Worm (Caenorhabditis elegans): Measurements from ENCODE around the gene ttr-19.

ttr-19 gene

DNA sequence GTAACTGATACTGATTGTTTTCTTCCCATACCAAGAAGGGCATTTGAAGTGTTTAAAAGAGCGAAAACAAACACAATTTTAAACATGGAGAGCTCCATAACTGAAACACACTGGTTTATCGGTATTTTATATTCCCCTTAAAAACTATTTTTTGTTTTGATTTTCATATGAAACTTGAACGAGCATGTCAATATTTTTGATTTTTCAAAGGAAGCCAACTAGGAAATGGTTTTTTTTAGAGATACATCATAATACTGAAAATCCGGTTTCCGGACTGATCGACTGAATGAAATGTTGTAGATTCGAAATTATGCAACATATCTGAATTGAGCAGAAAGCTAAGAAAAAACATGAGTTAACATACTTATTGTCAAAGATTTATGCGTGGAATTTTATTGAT is at the start of gene ttr-19:
Gene ttr-19 (minus strand): TSS at position 101 of the 400 bp plus-strand sequence.
- TF ChIP-seq ceh-14 (tag; optimal IDR thresholded peaks at IDR 0.05), result no peak

DNA sequence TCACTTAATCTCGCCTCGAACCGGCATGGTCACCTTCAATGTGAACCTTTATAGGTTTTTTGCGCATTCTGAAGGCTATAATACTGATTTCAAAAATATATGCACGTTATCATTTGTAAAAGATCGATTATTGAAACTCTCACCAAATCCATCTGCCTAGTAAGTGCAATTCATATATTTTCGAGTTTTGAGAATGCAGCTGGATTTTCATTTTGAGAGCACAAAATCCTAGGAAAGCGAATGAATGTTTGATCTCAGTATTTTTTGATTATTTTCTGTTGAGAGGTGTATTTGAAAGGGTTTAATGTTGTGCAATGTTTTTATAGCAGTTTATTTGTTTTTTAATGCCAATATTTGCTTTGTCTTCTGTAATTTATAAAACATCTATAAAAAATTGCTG is 48.8 kb upstream of the ttr-19 start:
- TF ChIP-seq unc-55 (GFP tag; optimal IDR thresholded peaks at IDR 0.05) (no peak), zip-5 (tag; optimal IDR thresholded peaks at IDR 0.05) (no peak), ceh-19 (GFP tag; optimal IDR thresholded peaks at IDR 0.05) (no peak), unc-42 (tag; optimal IDR thresholded peaks at IDR 0.05) (no peak), ceh-9 (tag; optimal IDR thresholded peaks at IDR 0.05) (no peak), ceh-24 (tag; optimal IDR thresholded peaks at IDR 0.05) (no peak), eyg-1 (tag; optimal IDR thresholded peaks at IDR 0.05) (no peak), sox-4 (tag; optimal IDR thresholded peaks at IDR 0.05) (no peak), syd-9 (tag; optimal IDR thresholded peaks at IDR 0.05) (no peak), ahr-1 (tag; optimal IDR thresholded peaks at IDR 0.05) (no peak), madf-2 (tag; optimal IDR thresholded peaks at IDR 0.05) (no peak), fkh-6 (tag; optimal IDR thresholded peaks at IDR 0.05) (no peak), unc-3 (GFP tag; conservative IDR thresholded peaks at IDR 0.05) (no peak), unc-3 (tag; optimal IDR thresholded peaks at IDR 0.05) (no peak), unc-86 (tag; optimal IDR thresholded peaks at IDR 0.05) (no peak), hlh-13 (GFP tag; optimal IDR thresholded peaks at IDR 0.05) (no peak), npax-4 (tag; optimal IDR thresholded peaks at IDR 0.05) (no peak), pqm-1 (tag; optimal IDR thresholded peaks at IDR 0.05) (no peak)

DNA sequence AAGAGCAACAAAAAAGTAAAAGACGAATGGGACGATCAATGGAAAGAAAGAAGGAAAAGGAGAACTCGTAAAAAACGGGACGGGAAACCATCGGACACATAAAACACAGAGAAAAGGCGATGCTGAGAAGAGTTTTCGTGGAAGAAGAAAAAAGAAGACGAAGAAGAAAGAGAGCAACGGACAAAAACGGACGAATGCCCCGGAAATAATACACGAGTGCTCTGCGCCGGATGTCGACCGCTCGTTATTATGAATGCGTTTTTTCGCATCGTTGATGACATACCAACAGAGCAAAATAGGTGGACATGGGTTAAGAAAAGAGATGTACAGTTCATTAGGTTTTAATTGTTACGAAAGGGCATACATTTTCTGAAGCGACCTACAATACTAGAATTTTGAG is 48.4 kb upstream of the ttr-19 start, which contains the start of gene Y22F5A.11:
Gene Y22F5A.11 (minus strand): TSS at position 28 of the 400 bp plus-strand sequence.
- TF ChIP-seq unc-42 (tag; optimal IDR thresholded peaks at IDR 0.05), result peak; percentile 0
- no peak for TF ChIP-seq hlh-13 (GFP tag; optimal IDR thresholded peaks at IDR 0.05)
- TF ChIP-seq ref-2 (tag; optimal IDR thresholded peaks at IDR 0.05), result no peak
- no peak for TF ChIP-seq F13H6.1 (tag; optimal IDR thresholded peaks at IDR 0.05)
- no peak for TF ChIP-seq ceh-18 (tag; optimal IDR thresholded peaks at IDR 0.05)
- TF ChIP-seq ceh-14 (tag; optimal IDR thresholded peaks at IDR 0.05), result no peak
- TF ChIP-seq ztf-16 (tag; optimal IDR thresholded peaks at IDR 0.05), result no peak
- TF ChIP-seq fkh-10 (GFP tag; optimal IDR thresholded peaks at IDR 0.05), result no peak
- no peak for TF ChIP-seq rnt-1 (tag; optimal IDR thresholded peaks at IDR 0.05)

DNA sequence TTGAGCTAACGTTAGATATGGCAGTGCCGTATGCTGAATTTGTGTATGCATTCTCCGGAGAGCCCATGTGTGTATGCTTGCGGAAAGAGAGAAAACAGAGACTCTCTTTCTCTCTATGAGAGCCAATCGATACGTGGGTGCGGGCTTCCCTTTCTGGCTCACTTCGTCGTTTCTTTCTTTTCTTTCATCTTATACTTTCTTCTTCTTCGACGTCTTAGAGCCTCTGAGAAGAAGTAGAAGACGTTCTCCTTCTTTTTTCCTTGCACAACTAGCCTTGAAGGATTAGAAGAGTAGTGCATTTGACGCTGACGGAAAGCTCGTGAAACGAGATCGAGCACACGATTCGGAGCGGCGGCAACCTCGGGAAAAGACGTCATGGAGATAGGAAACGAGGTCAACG is 46.6 kb upstream of the ttr-19 start:
- no peak for TF ChIP-seq fkh-6 (tag; optimal IDR thresholded peaks at IDR 0.05)
- no peak for TF ChIP-seq unc-3 (GFP tag; conservative IDR thresholded peaks at IDR 0.05)
- TF ChIP-seq unc-3 (tag; optimal IDR thresholded peaks at IDR 0.05), result no peak
- peak; percentile 26 for TF ChIP-seq nfya-1 (tag; optimal IDR thresholded peaks at IDR 0.05)
- TF ChIP-seq ceh-48 (tag; optimal IDR thresholded peaks at IDR 0.05), result peak; percentile 89
- no peak for TF ChIP-seq hlh-8 (tag; optimal IDR thresholded peaks at IDR 0.05)
- TF ChIP-seq pros-1 (tag; optimal IDR thresholded peaks at IDR 0.05), result peak; percentile 15
- peak; percentile 1 for TF ChIP-seq ceh-31 (tag; optimal IDR thresholded peaks at IDR 0.05)
- peak; percentile 31 for TF ChIP-seq unc-42 (tag; optimal IDR thresholded peaks at IDR 0.05)

DNA sequence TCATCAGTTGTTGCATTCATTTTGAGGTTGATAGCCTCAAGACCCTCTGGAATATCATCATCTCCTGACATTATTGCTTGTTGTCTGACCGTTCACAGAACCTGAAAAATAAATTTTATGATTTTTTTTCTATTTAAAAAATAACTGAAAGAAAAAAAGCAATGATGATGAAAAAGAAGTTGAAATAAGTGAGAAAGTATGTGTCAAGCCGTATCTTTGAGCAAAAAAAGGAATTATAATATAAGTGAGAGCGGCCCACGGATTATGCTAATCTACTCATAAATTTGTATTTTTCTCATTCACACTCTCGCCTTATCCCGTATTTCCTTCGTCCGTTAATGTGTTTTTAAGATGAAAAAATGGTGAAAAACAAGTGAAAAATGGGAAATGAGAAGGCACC is 43.0 kb upstream of the ttr-19 start, which contains the start of gene ric-4:
Gene ric-4 (minus strand): TSS at position 101 of the 400 bp plus-strand sequence.
- no peak for TF ChIP-seq pha-2 (tag; optimal IDR thresholded peaks at IDR 0.05)
- no peak for TF ChIP-seq ceh-34 (tag; optimal IDR thresholded peaks at IDR 0.05)
- TF ChIP-seq ttx-3 (tag; optimal IDR thresholded peaks at IDR 0.05), result no peak
- no peak for TF ChIP-seq lim-6 (tag; optimal IDR thresholded peaks at IDR 0.05)
- TF ChIP-seq gmeb-2 (tag; optimal IDR thresholded peaks at IDR 0.05), result no peak
- no peak for TF ChIP-seq ceh-14 (tag; optimal IDR thresholded peaks at IDR 0.05)
- no peak for TF ChIP-seq ceh-24 (tag; optimal IDR thresholded peaks at IDR 0.05)
- TF ChIP-seq sox-4 (tag; optimal IDR thresholded peaks at IDR 0.05), result no peak
- no peak for TF ChIP-seq nfya-1 (tag; optimal IDR thresholded peaks at IDR 0.05)
- no peak for TF ChIP-seq ref-2 (tag; optimal IDR thresholded peaks at IDR 0.05)
- TF ChIP-seq pax-1 (tag; optimal IDR thresholded peaks at IDR 0.05), result no peak
- TF ChIP-seq ceh-31 (tag; optimal IDR thresholded peaks at IDR 0.05), result no peak
- no peak for TF ChIP-seq pros-1 (tag; optimal IDR thresholded peaks at IDR 0.05)
- TF ChIP-seq C38D4.7 (GFP tag; optimal IDR thresholded peaks at IDR 0.05), result no peak
- TF ChIP-seq fax-1 (tag; optimal IDR thresholded peaks at IDR 0.05), result no peak
- TF ChIP-seq hlh-6 (tag; optimal IDR thresholded peaks at IDR 0.05), result no peak
- TF ChIP-seq ceh-2 (tag; optimal IDR thresholded peaks at IDR 0.05), result no peak
- TF ChIP-seq ceh-19 (GFP tag; optimal IDR thresholded peaks at IDR 0.05), result no peak
- no peak for TF ChIP-seq hlh-30 (tag; optimal IDR thresholded peaks at IDR 0.05; ENCODE audit: insufficient read depth)
- no peak for TF ChIP-seq ceh-48 (tag; optimal IDR thresholded peaks at IDR 0.05)

Measured in whole organism, late embryonic.